Worm (Caenorhabditis elegans): ENCODE data around the gene srw-109.
A peak's percentile ranks its signal among the peaks of the same experiment; 100 is the strongest.

srw-109 gene

DNA sequence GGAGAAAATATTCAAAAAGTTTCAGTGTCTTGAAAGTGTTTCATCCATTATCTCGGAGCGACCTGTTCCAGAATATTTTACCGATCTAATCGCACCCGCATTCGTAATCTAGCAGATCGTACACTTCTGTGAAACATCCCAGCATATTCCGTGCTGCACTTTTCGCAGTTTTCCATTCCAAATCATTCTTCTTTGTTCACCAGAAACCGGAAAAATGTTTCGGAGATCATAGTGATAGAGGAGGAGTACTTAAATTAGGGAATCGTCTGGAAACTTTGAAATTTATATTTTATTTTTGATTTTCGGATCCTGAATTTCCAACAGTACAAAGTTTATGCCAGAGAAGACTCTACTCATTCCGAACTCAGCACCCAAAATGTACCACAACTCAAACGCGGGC, 23.3 kb downstream of the srw-109 start, which contains the start of gene K06H6.2:
TSS of gene K06H6.2 (plus strand) at position 301 of the 400 bp plus-strand sequence.
- TF ChIP-seq C34B4.2 (tag; optimal IDR thresholded peaks at IDR 0.05) (no peak), snpc-4 (tag; optimal IDR thresholded peaks at IDR 0.05) (no peak), fkh-8 (tag; optimal IDR thresholded peaks at IDR 0.05) (no peak), Y116A8C.19 (tag; optimal IDR thresholded peaks at IDR 0.05; ENCODE audit: borderline replicate concordance) (no peak), nhr-47 (tag; optimal IDR thresholded peaks at IDR 0.05) (no peak), unc-98 (GFP tag; IDR thresholded peaks at IDR 0.05) (no peak), elt-2 (tag; optimal IDR thresholded peaks at IDR 0.05) (no peak), rnt-1 (tag; optimal IDR thresholded peaks at IDR 0.05) (no peak), pax-3 (tag; optimal IDR thresholded peaks at IDR 0.05) (no peak), ceh-82 (tag; optimal IDR thresholded peaks at IDR 0.05) (no peak), blmp-1 (tag; optimal IDR thresholded peaks at IDR 0.05) (no peak), irx-1 (tag; optimal IDR thresholded peaks at IDR 0.05) (no peak)

DNA sequence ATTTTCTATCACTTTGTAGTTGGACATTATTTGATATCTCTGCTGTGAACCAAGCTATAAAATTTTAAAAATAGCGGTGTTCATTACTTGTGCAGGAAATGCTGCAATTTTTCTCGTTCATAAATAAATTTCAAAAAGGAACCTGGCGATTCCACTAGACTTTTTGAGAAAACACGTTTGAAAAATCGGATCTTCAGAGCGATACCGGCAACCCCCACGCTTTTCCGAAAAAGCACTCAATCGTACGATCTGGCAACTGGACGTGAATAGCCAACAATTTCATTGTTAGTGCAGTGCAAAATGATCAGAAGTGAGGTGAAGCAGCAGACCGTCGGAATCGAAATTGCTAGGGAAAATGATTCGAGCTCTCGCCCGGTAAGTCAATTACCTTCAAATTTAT, 27.1 kb downstream of the srw-109 start, which contains the start of gene nstp-7:
TSS of gene nstp-7 (plus strand) at position 301 of the 400 bp plus-strand sequence.
- TF ChIP-seq blmp-1 (tag; optimal IDR thresholded peaks at IDR 0.05) (no peak), fkh-10 (GFP tag; optimal IDR thresholded peaks at IDR 0.05) (no peak), elt-2 (tag; optimal IDR thresholded peaks at IDR 0.05) (no peak), nhr-84 (tag; optimal IDR thresholded peaks at IDR 0.05) (no peak), fos-1 (tag; optimal IDR thresholded peaks at IDR 0.05) (no peak), pqm-1 (tag; optimal IDR thresholded peaks at IDR 0.05) (no peak)

DNA sequence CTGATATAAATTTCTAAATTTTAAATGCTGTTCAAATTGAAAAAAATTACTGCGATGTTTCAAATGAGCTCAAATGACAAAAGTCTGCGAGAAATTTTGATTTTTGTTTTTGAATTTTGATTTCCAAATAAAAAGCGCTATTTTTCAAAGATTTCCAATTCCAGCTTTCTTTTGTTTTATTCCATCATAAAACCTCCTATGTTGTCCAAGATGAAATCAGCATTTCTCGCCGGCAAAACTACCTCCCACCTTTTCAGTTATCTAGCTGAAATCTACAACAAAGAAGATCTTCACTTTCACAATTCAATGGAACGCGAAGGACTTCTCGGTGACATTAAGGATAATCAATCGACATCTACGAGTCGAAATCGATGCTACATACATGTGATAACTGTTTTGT, 29.8 kb downstream of the srw-109 start, which contains the start of gene K06H6.4:
TSS of gene K06H6.4 (plus strand) at position 301 of the 400 bp plus-strand sequence.
- TF ChIP-seq blmp-1 (tag; optimal IDR thresholded peaks at IDR 0.05) (peak; percentile 29), nhr-47 (tag; optimal IDR thresholded peaks at IDR 0.05) (no peak), nhr-77 (tag; optimal IDR thresholded peaks at IDR 0.05) (no peak), nhr-85 (tag) (no peak), pag-3 (tag; optimal IDR thresholded peaks at IDR 0.05; ENCODE audit: borderline replicate concordance, insufficient read depth) (no peak), sox-4 (tag; optimal IDR thresholded peaks at IDR 0.05) (no peak), mab-9 (GFP tag; IDR thresholded peaks at IDR 0.05) (no peak), aha-1 (tag; optimal IDR thresholded peaks at IDR 0.05) (no peak)

DNA sequence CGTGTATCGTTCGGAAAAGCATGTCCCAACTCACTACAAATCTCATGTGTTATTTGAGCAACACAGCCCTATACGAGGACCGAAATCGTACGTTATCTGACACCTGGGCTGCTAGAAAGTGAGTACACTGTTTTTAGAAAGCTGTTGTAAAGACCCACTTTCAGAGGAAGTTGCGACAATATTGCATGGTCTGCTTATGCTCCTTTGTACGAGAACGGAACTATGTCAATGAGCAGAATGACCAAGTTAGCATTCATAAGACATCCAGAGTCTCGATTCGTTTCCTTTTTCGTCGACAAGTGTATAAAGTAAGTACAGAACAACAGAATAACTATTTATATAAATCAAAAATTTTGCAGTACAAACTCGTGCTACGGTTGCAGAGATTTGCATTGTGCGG, 31.8 kb downstream of the srw-109 start:
- TF ChIP-seq skn-1 (tag; optimal IDR thresholded peaks at IDR 0.05) (no peak), nhr-76 (tag; optimal IDR thresholded peaks at IDR 0.05) (no peak), nhr-85 (tag) (no peak), nhr-77 (tag; optimal IDR thresholded peaks at IDR 0.05) (no peak), lin-15B (tag; optimal IDR thresholded peaks at IDR 0.05) (no peak), fkh-4 (tag; optimal IDR thresholded peaks at IDR 0.05; ENCODE audit: borderline replicate concordance) (no peak), rnt-1 (tag; optimal IDR thresholded peaks at IDR 0.05) (no peak), snu-23 (GFP tag; optimal IDR thresholded peaks at IDR 0.05) (no peak)

DNA sequence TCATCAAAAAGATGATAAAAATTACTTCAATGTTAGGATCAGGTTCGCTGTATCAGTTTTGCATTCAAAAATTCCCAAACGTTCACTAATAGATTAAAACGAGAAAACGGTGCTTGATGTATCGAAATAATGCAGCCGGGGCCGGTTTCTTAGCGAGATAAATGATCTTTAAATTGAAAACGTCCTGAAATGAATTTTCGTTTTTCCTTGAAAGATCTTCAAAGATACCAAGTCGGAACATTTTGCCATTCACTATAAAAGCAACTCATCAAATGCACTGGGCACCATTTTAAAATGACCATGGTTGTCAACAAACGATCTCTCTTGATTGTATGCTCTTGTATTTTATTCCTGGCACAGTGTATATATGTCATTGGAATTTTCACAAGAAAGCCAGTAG, 32.7 kb downstream of the srw-109 start, which contains the start of gene K06H6.5:
TSS of gene K06H6.5 (plus strand) at position 301 of the 400 bp plus-strand sequence.
- no peak for TF ChIP-seq aly-2 (tag; optimal IDR thresholded peaks at IDR 0.05)
- no peak for TF ChIP-seq ztf-4 (tag; optimal IDR thresholded peaks at IDR 0.05)
- TF ChIP-seq unc-86 (tag; optimal IDR thresholded peaks at IDR 0.05) = no peak
- no peak for TF ChIP-seq nhr-19 (GFP tag; conservative IDR thresholded peaks at IDR 0.05)
- no peak for TF ChIP-seq nhr-11 (tag; optimal IDR thresholded peaks at IDR 0.05)
- no peak for TF ChIP-seq mab-9 (GFP tag; IDR thresholded peaks at IDR 0.05)
- no peak for TF ChIP-seq F16B12.6 (tag; optimal IDR thresholded peaks at IDR 0.05)
- no peak for TF ChIP-seq nhr-76 (tag; optimal IDR thresholded peaks at IDR 0.05)
- TF ChIP-seq nhr-77 (tag; optimal IDR thresholded peaks at IDR 0.05) = no peak
- no peak for TF ChIP-seq pag-3 (tag; optimal IDR thresholded peaks at IDR 0.05; ENCODE audit: borderline replicate concordance, insufficient read depth)
- TF ChIP-seq C04F5.9 (tag; optimal IDR thresholded peaks at IDR 0.05) = no peak

Data from whole organism, L1 larva.